Worm (Caenorhabditis elegans): ENCODE results near the gene F25E5.16.
"Not testable (repeated sequence)": the region's sequence is repeated elsewhere in the genome, so short reads cannot be mapped to it uniquely, and the experiment has no call there.

The F25E5.16 gene

ce11 chrV:7437538-7437937 lies 547 bp upstream of the F25E5.16 start, which contains the start of gene F25E5.9 (continued):
- TF ChIP-seq set-16 (GFP tag; IDR thresholded peaks at IDR 0.05) (0 out of 2 replicates have a peak, but pooled peaks have one; percentile 12), daf-19 (GFP tag; conservative IDR thresholded peaks at IDR 0.05) (no peak), nhr-6 (tag; optimal IDR thresholded peaks at IDR 0.05) (peak; percentile 2), egl-43 (GFP tag; IDR thresholded peaks at IDR 0.05) (peak; percentile 72; the same call in 1 of the 2 replicates), madf-5 (GFP tag; IDR thresholded peaks at IDR 0.05) (no peak), zfp-3 (GFP tag; conservative IDR thresholded peaks at IDR 0.05) (no peak), duxl-1 (tag; optimal IDR thresholded peaks at IDR 0.05; ENCODE audit: poor library complexity) (peak; percentile 48)

ce11 chrV:7439807-7440206 lies 1.7 kb downstream of the F25E5.16 start, which contains the start of gene try-13:
TSS of gene try-13 (plus strand) at chrV:7440107.
- no peak for TF ChIP-seq spr-1 (tag; optimal IDR thresholded peaks at IDR 0.05)
- TF ChIP-seq mxl-3 (GFP tag; optimal IDR thresholded peaks at IDR 0.05): no peak
- TF ChIP-seq mep-1 (tag; optimal IDR thresholded peaks at IDR 0.05): no peak
- TF ChIP-seq dmd-8 (GFP tag; IDR thresholded peaks at IDR 0.05): no peak
- no peak for TF ChIP-seq Y5F2A.4 (GFP tag; optimal IDR thresholded peaks at IDR 0.05)

ce11 chrV:7443480-7443879 lies 5.4 kb downstream of the F25E5.16 start:
- TF ChIP-seq zip-11 (GFP tag; IDR thresholded peaks at IDR 0.05) (peak; percentile 62; the same call in 1 of the 2 replicates), vab-7 (GFP tag; IDR thresholded peaks at IDR 0.05) (0 out of 2 replicates have a peak, but pooled peaks have one; percentile 25), tag-97 (GFP tag; IDR thresholded peaks at IDR 0.05) (0 out of 2 replicates have a peak, but pooled peaks have one; percentile 36), madf-5 (GFP tag; IDR thresholded peaks at IDR 0.05) (0 out of 4 replicates have a peak, but pooled peaks of 1 of the 2 experiments have one; percentile 17), arid-1 (GFP tag; conservative IDR thresholded peaks at IDR 0.05) (0 out of 2 replicates have a peak, but pooled peaks have one; percentile 41)

- not testable (repeated sequence) for TF ChIP-seq fos-1 (tag; optimal IDR thresholded peaks at IDR 0.05); ztf-11 (tag; optimal IDR thresholded peaks at IDR 0.05); madf-9 (GFP tag; conservative IDR thresholded peaks at IDR 0.05)
Observed at ce11 chrV:7444331-7444730, 6.2 kb downstream of the F25E5.16 start, which contains the start of gene nhr-141. TSS of gene nhr-141 (plus strand) at chrV:7444661.

- TF ChIP-seq hlh-30 (tag; optimal IDR thresholded peaks at IDR 0.05; ENCODE audit: insufficient read depth) (peak; percentile 14), gei-8 (GFP tag; optimal IDR thresholded peaks at IDR 0.05) (no peak), nhr-28 (tag; optimal IDR thresholded peaks at IDR 0.05) (peak; percentile 44), ces-1 (GFP tag; optimal IDR thresholded peaks at IDR 0.05) (no peak)
Observed at ce11 chrV:7446965-7447364, 8.9 kb downstream of the F25E5.16 start, which contains the start of gene F25E5.5. TSS of gene F25E5.5 (plus strand) at chrV:7447265.

- TF ChIP-seq lin-15B (tag; optimal IDR thresholded peaks at IDR 0.05): no peak
- no peak for TF ChIP-seq nhr-25 (tag; optimal IDR thresholded peaks at IDR 0.05; ENCODE audit: borderline replicate concordance, insufficient read depth)
- no peak for TF ChIP-seq ceh-28 (tag; optimal IDR thresholded peaks at IDR 0.05)
- TF ChIP-seq aha-1 (tag): peak; percentile 70
- peak in 1 of 2 experiments; percentile 50 for TF ChIP-seq unc-62 (GFP tag; optimal IDR thresholded peaks at IDR 0.05 in 1 of 2)
- no peak for TF ChIP-seq unc-62 (tag; optimal IDR thresholded peaks at IDR 0.05)
Observed at ce11 chrV:7449303-7449827, 11.3 kb downstream of the F25E5.16 start, which contains the start of gene try-12. TSS of gene try-12 (plus strand) at chrV:7449353.

- TF ChIP-seq mep-1 (tag; optimal IDR thresholded peaks at IDR 0.05) (no peak), mdt-29 (GFP tag; IDR thresholded peaks at IDR 0.05) (no peak), ztf-7 (tag; optimal IDR thresholded peaks at IDR 0.05) (no peak), T20F7.1 (GFP tag; optimal IDR thresholded peaks at IDR 0.05) (no peak), nhr-237 (tag; optimal IDR thresholded peaks at IDR 0.05) (no peak), T26A8.4 (GFP tag; IDR thresholded peaks at IDR 0.05) (no peak), nhr-11 (tag; optimal IDR thresholded peaks at IDR 0.05) (no peak), dpl-1 (GFP tag; optimal IDR thresholded peaks at IDR 0.05) (no peak), F37D6.2 (tag; optimal IDR thresholded peaks at IDR 0.05) (no peak), F26F4.8 (GFP tag; conservative IDR thresholded peaks at IDR 0.05) (no peak), php-3 (GFP tag; IDR thresholded peaks at IDR 0.05) (no peak), lir-3 (tag; optimal IDR thresholded peaks at IDR 0.05) (no peak), hlh-11 (tag; optimal IDR thresholded peaks at IDR 0.05) (no peak)
Observed at ce11 chrV:7451421-7451820, 13.3 kb downstream of the F25E5.16 start, which contains the start of gene try-11. TSS of gene try-11 (plus strand) at chrV:7451721.

All from whole organism, L4 larva.